Fruit fly (Drosophila melanogaster): ENCODE data around the gene Rnb.

DNA sequence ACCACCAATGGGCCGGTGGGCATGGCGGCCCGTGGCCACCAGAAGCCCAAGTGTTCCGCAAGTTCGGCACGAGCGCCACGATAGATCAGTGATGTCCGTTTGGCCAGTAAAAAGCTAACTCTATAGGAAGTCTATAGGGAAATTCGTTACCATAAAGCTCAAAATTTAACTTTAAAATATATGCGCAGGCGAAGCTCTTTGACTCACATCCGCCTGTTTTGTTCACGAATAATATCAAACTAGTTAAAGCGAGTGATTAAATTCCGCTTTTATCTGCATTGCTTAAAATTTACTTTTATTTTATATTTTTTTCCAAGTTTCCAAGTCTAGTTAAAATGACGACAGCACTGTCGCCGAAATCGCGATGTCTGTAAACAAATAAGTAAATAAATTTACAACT lies 41.5 kb downstream of the Rnb start:
- TF ChIP-seq pan (optimal IDR thresholded peaks at IDR 0.05) (no peak), psq (optimal IDR thresholded peaks at IDR 0.05) (no peak), usp (GFP tag; optimal IDR thresholded peaks at IDR 0.05) (no peak)

All from whole organism.